Fruit fly (Drosophila melanogaster): ENCODE measurements around the gene SP1029.

The SP1029 gene

DNA sequence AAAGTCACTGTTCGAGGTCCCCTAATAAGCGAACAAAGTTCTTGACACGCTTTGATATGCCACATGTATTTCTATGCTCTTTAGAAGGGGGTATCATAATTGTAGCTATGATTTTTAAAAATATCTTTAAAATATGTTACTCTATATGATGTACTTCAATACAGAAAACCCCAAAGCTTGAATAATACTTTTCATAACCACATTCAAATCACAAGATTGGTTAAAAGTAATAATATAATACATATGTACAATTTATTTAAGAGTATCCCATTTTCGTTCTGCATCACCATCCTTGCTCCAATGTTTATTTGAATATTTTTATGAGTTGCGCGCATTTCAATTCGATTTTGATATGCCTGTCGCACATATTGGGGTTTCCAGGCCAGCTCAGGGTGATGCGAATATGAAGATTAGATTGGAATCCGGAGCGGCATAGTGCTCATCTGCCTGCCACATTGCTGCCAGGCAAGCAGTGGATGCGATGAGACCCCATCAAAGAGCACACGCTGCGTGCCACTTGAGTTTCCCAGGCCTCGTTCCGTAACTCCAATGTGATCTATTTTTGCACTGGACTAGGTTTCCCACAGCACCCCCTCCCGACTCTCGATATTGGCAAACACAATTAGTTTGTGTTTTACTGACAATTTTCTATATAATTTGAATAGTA lies 9.3 kb upstream of the SP1029 start:
- TF ChIP-seq grau (tag; optimal IDR thresholded peaks at IDR 0.05) (peak; percentile 15), NC2β (GFP tag; optimal IDR thresholded peaks at IDR 0.05) (no peak), twi (tag; optimal IDR thresholded peaks at IDR 0.05) (peak; percentile 94), Oli (tag; optimal IDR thresholded peaks at IDR 0.05) (peak; percentile 4), E2f2 (GFP tag; IDR thresholded peaks at IDR 0.05) (no peak), Six4 (GFP tag; optimal IDR thresholded peaks at IDR 0.05) (no peak), row (GFP tag; IDR thresholded peaks at IDR 0.05) (peak; percentile 46), dmrt99B (tag; optimal IDR thresholded peaks at IDR 0.05) (peak; percentile 8), CG12391 (tag; optimal IDR thresholded peaks at IDR 0.05) (peak; percentile 22), D19A (tag; optimal IDR thresholded peaks at IDR 0.05) (peak; percentile 93), CG9215 (GFP tag; IDR thresholded peaks at IDR 0.05) (no peak), Sox102F (GFP tag; optimal IDR thresholded peaks at IDR 0.05) (peak; percentile 28), PHDP (tag; optimal IDR thresholded peaks at IDR 0.05) (peak; percentile 28), CG14667 (GFP tag; IDR thresholded peaks at IDR 0.05) (no peak), CG11504 (tag; optimal IDR thresholded peaks at IDR 0.05) (peak; percentile 27), CG11398 (GFP tag; optimal IDR thresholded peaks at IDR 0.05) (no peak), CG2678 (tag; optimal IDR thresholded peaks at IDR 0.05) (peak; percentile 27), CG32772 (GFP tag; IDR thresholded peaks at IDR 0.05) (no peak), Neu2 (GFP tag; optimal IDR thresholded peaks at IDR 0.05; ENCODE audit: borderline replicate concordance) (no peak), CG9609 (GFP tag; optimal IDR thresholded peaks at IDR 0.05) (no peak), Mes4 (GFP tag; optimal IDR thresholded peaks at IDR 0.05) (no peak), CG7963 (GFP tag; IDR thresholded peaks at IDR 0.05; ENCODE audit: partially characterized antibody) (no peak), CG31224 (GFP tag; IDR thresholded peaks at IDR 0.05) (no peak), CG34224 (GFP tag; IDR thresholded peaks at IDR 0.05; ENCODE audit: partially characterized antibody) (no peak), Poxn (GFP tag; IDR thresholded peaks at IDR 0.05) (no peak), tap (tag; optimal IDR thresholded peaks at IDR 0.05) (peak; percentile 3), ranshi (GFP tag; IDR thresholded peaks at IDR 0.05) (no peak), grn (GFP tag; optimal IDR thresholded peaks at IDR 0.05) (no peak), CG10565 (GFP tag; optimal IDR thresholded peaks at IDR 0.05) (no peak), Sry-δ (GFP tag; optimal IDR thresholded peaks at IDR 0.05) (no peak), Hr51 (GFP tag; optimal IDR thresholded peaks at IDR 0.05) (peak in 1 of 2 experiments; percentile 27), br (optimal IDR thresholded peaks at IDR 0.05) (no peak), gem (tag; optimal IDR thresholded peaks at IDR 0.05) (peak; percentile 31), CG17359 (tag; optimal IDR thresholded peaks at IDR 0.05) (peak; percentile 13), cwo (GFP tag; optimal IDR thresholded peaks at IDR 0.05) (no peak), CG8924 (tag; optimal IDR thresholded peaks at IDR 0.05) (peak; percentile 14), CoRest (tag; optimal IDR thresholded peaks at IDR 0.05) (peak; percentile 6), salm (tag; optimal IDR thresholded peaks at IDR 0.05) (no peak), ewg (GFP tag; optimal IDR thresholded peaks at IDR 0.05) (no peak), CG4617 (GFP tag; optimal IDR thresholded peaks at IDR 0.05; ENCODE audit: borderline replicate concordance) (no peak), CG7839 (tag; optimal IDR thresholded peaks at IDR 0.05) (peak; percentile 11), CG13775 (GFP tag; optimal IDR thresholded peaks at IDR 0.05) (no peak), Meics (GFP tag; optimal IDR thresholded peaks at IDR 0.05) (no peak), ems (GFP tag; optimal IDR thresholded peaks at IDR 0.05) (no peak), CG4707 (GFP tag; optimal IDR thresholded peaks at IDR 0.05) (no peak), shn (GFP tag; optimal IDR thresholded peaks at IDR 0.05) (no peak), Fer2 (tag; optimal IDR thresholded peaks at IDR 0.05) (no peak), unc-4 (GFP tag; IDR thresholded peaks at IDR 0.05; ENCODE audit: partially characterized antibody) (no peak)
